Fruit fly (Drosophila melanogaster) whole organism, embryonic: ENCODE measurements around the gene Sidpn.
A peak's percentile ranks its signal among the peaks of the same experiment; 100 is the strongest.

Experiments used
- CG10147 ChIP-seq: fragments of 200-800 bp; sonication (Bioruptor generic); optimal IDR thresholded peaks from 2 replicates; lab custom pipeline; 2019; ENCODE audit warnings: missing biosample characterization, mild to moderate bottlenecking, missing genetic modification characterization, moderate library complexity
- CG10267 ChIP-seq: fragments of 200-800 bp; sonication (Bioruptor generic); optimal IDR thresholded peaks from 2 replicates; lab custom pipeline; 2018; ENCODE audit warnings: missing biosample characterization, mild to moderate bottlenecking, missing genetic modification characterization, moderate library complexity
- CG10366 ChIP-seq: fragments of 200-800 bp; sonication (Bioruptor generic); IDR thresholded peaks from 2 replicates; pipeline ENCODE4 v1.3.6; 2022; ENCODE audit warnings: missing biosample characterization, missing genetic modification characterization
- CG14860 ChIP-seq: fragments of 200-800 bp; sonication (Bioruptor generic); IDR thresholded peaks from 3 replicates; pipeline ENCODE4 v1.3.6; 2022; ENCODE audit warnings: missing biosample characterization, missing genetic modification characterization; ENCODE audit not compliant: partially characterized antibody
- CG1603 ChIP-seq: fragments of 200-800 bp; sonication (Bioruptor generic); optimal IDR thresholded peaks from 2 replicates; lab custom pipeline; 2019; ENCODE audit warnings: missing biosample characterization, mild to moderate bottlenecking, missing genetic modification characterization, moderate library complexity
- CG17385 ChIP-seq: fragments of 200-800 bp; sonication (Bioruptor generic); optimal IDR thresholded peaks from 3 replicates; lab custom pipeline; 2018; ENCODE audit warnings: missing biosample characterization, mild to moderate bottlenecking, missing genetic modification characterization
- CG17829 ChIP-seq: fragments of 200-800 bp; optimal IDR thresholded peaks from 2 replicates; lab custom pipeline; 2019; ENCODE audit warnings: missing biosample characterization, mild to moderate bottlenecking, missing genetic modification characterization, moderate library complexity
- CG18262 ChIP-seq: fragments of 200-800 bp; optimal IDR thresholded peaks from 3 replicates; lab custom pipeline; 2019; ENCODE audit warnings: missing biosample characterization, mild to moderate bottlenecking, missing genetic modification characterization, moderate library complexity
- CG7963 ChIP-seq: fragments of 200-800 bp; sonication (Bioruptor generic); IDR thresholded peaks from 3 replicates; pipeline ENCODE4 v1.3.6; 2022; ENCODE audit warnings: missing biosample characterization, missing genetic modification characterization; ENCODE audit not compliant: partially characterized antibody
- CG9932 ChIP-seq: fragments of 200-800 bp; sonication (Bioruptor generic); IDR thresholded peaks from 2 replicates; pipeline ENCODE4 v1.3.6; 2022; ENCODE audit warnings: missing biosample characterization, missing genetic modification characterization
- Deaf1 ChIP-seq: fragments of 200-800 bp; optimal IDR thresholded peaks from 3 replicates; lab custom pipeline; 2019; ENCODE audit warnings: missing biosample characterization, mild to moderate bottlenecking, missing genetic modification characterization, moderate library complexity
- Lhr ChIP-seq: fragments of 200-800 bp; sonication (Bioruptor generic); optimal IDR thresholded peaks from 3 replicates; lab custom pipeline; 2017; ENCODE audit warnings: mild to moderate bottlenecking, missing biosample characterization, missing genetic modification reagents, missing genetic modification characterization
- MBD-R2 ChIP-seq: fragments of 200-800 bp; sonication (Bioruptor generic); IDR thresholded peaks from 2 replicates; pipeline ENCODE4 v1.3.6; 2022; ENCODE audit warnings: missing biosample characterization, missing genetic modification characterization
- Opbp ChIP-seq: fragments of 200-800 bp; sonication (Bioruptor generic); IDR thresholded peaks from 3 replicates; pipeline ENCODE4 v1.3.6; 2022; ENCODE audit warnings: missing biosample characterization, missing genetic modification characterization; ENCODE audit not compliant: partially characterized antibody
- Scr ChIP-seq: fragments of 200-800 bp; sonication (Bioruptor generic); IDR thresholded peaks from 2 replicates; pipeline ENCODE4 v1.3.6; 2022; ENCODE audit warnings: missing biosample characterization, missing genetic modification characterization; ENCODE audit not compliant: partially characterized antibody
- Sin3A ChIP-seq: fragments of >200 bp; optimal IDR thresholded peaks from 2 replicates; lab custom pipeline; 2018
- Trl ChIP-seq, 3 experiments: fragments of >200 bp in 2 of 3; fragments of 200-800 bp in 1 of 3; sonication (Bioruptor generic) in 1 of 3; optimal IDR thresholded peaks; 2 replicates in 1 of 3; 3 replicates in 2 of 3; lab custom pipeline; 2016 to 2017; ENCODE audit warnings: missing biosample characterization in 1 of 3, missing genetic modification characterization in 1 of 3
- amos ChIP-seq: fragments of 200-800 bp; sonication (Bioruptor generic); IDR thresholded peaks from 2 replicates; pipeline ENCODE4 v1.3.6; 2022; ENCODE audit warnings: missing biosample characterization, missing genetic modification characterization; ENCODE audit not compliant: partially characterized antibody
- bbx ChIP-seq: fragments of 200-800 bp; sonication (Bioruptor generic); IDR thresholded peaks from 2 replicates; pipeline ENCODE4 v1.3.6; 2022; ENCODE audit warnings: missing biosample characterization, missing genetic modification characterization; ENCODE audit not compliant: partially characterized antibody
- cg ChIP-seq: fragments of 200-800 bp; sonication (Bioruptor generic); optimal IDR thresholded peaks from 3 replicates; lab custom pipeline; 2019; ENCODE audit warnings: missing biosample characterization, mild to moderate bottlenecking, missing genetic modification characterization, moderate library complexity
- ci ChIP-seq: fragments of 200-800 bp; sonication (Bioruptor generic); IDR thresholded peaks from 3 replicates; pipeline ENCODE4 v1.3.6; 2022; ENCODE audit warnings: missing biosample characterization, missing genetic modification characterization
- croc ChIP-seq: fragments of 200-800 bp; sonication (Bioruptor generic); conservative IDR thresholded peaks from 3 replicates; pipeline ENCODE4 v1.3.6; 2022; ENCODE audit warnings: missing biosample characterization, missing genetic modification characterization
- ewg ChIP-seq: fragments of 200-800 bp; sonication (Bioruptor generic); optimal IDR thresholded peaks from 3 replicates; lab custom pipeline; 2017; ENCODE audit warnings: mild to moderate bottlenecking, missing biosample characterization, missing genetic modification reagents, missing genetic modification characterization
- gcm ChIP-seq: fragments of 200-800 bp; sonication (Bioruptor generic); optimal IDR thresholded peaks from 2 replicates; lab custom pipeline; 2019; ENCODE audit warnings: missing biosample characterization, mild to moderate bottlenecking, missing genetic modification characterization, moderate library complexity
- gro ChIP-seq: fragments of 200-800 bp; sonication (Bioruptor generic); optimal IDR thresholded peaks from 2 replicates; lab custom pipeline; 2016; ENCODE audit warnings: missing biosample characterization, missing genetic modification characterization
- hbn ChIP-seq: fragments of 200-800 bp; sonication (Bioruptor generic); IDR thresholded peaks from 2 replicates; pipeline ENCODE4 v1.3.6; 2022; ENCODE audit warnings: missing biosample characterization, missing genetic modification characterization; ENCODE audit not compliant: partially characterized antibody
- inv ChIP-seq: fragments of 200-800 bp; sonication (Bioruptor generic); IDR thresholded peaks from 2 replicates; pipeline ENCODE4 v1.3.6; 2022; ENCODE audit warnings: missing biosample characterization, missing genetic modification characterization; ENCODE audit not compliant: partially characterized antibody
- nmo ChIP-seq: fragments of 200-800 bp; sonication (Bioruptor generic); optimal IDR thresholded peaks from 2 replicates; lab custom pipeline; 2018; ENCODE audit warnings: missing biosample characterization, mild to moderate bottlenecking, missing genetic modification characterization, moderate library complexity
- onecut ChIP-seq: fragments of 200-800 bp; sonication (Bioruptor generic); IDR thresholded peaks from 2 replicates; pipeline ENCODE4 v1.3.6; 2022; ENCODE audit warnings: missing biosample characterization, missing genetic modification characterization
- scrt ChIP-seq: fragments of 200-800 bp; sonication (Bioruptor generic); optimal IDR thresholded peaks from 2 replicates; lab custom pipeline; 2018; ENCODE audit warnings: missing biosample characterization, mild to moderate bottlenecking, missing genetic modification characterization, moderate library complexity
- sima ChIP-seq: fragments of 200-800 bp; sonication (Bioruptor generic); optimal IDR thresholded peaks from 2 replicates; lab custom pipeline; 2016; ENCODE audit warnings: missing biosample characterization, missing genetic modification characterization
- trem ChIP-seq: fragments of 200-800 bp; optimal IDR thresholded peaks from 3 replicates; lab custom pipeline; 2019; ENCODE audit warnings: missing biosample characterization, mild to moderate bottlenecking, missing genetic modification characterization, moderate library complexity
- twi ChIP-seq: fragments of 200-800 bp; optimal IDR thresholded peaks from 2 replicates; lab custom pipeline; 2019; ENCODE audit warnings: missing biosample characterization, mild to moderate bottlenecking, missing genetic modification characterization, moderate library complexity
- unc-4 ChIP-seq: fragments of 200-800 bp; sonication (Bioruptor generic); IDR thresholded peaks from 2 replicates; pipeline ENCODE4 v1.3.6; 2022; ENCODE audit warnings: missing biosample characterization, missing genetic modification characterization; ENCODE audit not compliant: partially characterized antibody
- vnd ChIP-seq: fragments of 200-800 bp; sonication (Bioruptor generic); IDR thresholded peaks from 3 replicates; pipeline ENCODE4 v1.3.6; 2022; ENCODE audit warnings: missing biosample characterization, missing genetic modification characterization; ENCODE audit not compliant: partially characterized antibody

Gene Sidpn

DNA sequence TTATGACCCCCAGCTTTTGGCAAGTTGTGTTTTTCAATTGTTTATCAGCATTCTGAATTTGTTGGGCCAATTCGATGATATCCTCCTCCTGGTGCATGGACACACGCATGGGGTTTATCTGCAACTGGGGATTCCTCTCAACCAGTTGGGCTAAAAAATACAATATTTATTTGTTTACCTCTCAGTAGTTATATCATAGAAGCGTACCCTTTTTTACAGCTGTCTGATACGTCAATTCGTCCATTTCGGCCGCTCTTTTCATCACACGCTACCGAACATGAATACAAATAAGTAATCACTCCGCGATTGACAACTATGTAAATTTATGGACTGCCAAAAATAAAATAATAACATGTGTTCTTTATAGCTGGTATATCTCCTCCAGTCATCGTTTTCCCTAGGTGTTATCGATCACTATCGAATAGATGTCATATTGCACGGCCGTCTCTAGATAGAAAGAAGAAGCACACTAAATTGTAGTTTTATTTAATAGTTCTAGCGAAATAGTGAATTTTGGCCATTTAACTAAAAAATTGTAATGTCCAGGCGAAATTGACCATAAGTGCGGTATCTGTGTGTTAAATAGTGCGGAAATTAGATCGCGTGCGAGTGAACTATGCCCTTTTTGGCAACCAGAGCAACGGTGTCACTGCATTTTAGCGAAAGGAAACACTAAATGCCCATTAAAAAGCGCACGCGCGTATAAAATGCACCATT lies 6.9 kb downstream of the Sidpn start, which contains the start of the genes mib2 and CG31800 (continued):
- TF ChIP-seq Lhr (GFP tag; lab: Kevin White, UChicago) (no peak), amos (GFP tag; lab: Robert Waterston, UW) (peak; percentile 88), onecut (GFP tag; lab: Robert Waterston, UW) (no peak), scrt (GFP tag; lab: Kevin White, UChicago) (peak; percentile 17), ci (no peak), ewg (GFP tag; lab: Kevin White, UChicago) (peak; percentile 73), CG1603 (tag; lab: Kevin White, UChicago) (peak; percentile 50), Sin3A (lab: Kevin White, UChicago) (peak; percentile 12), trem (tag; lab: Kevin White, UChicago) (peak; percentile 58), CG10267 (tag; lab: Kevin White, UChicago) (peak; percentile 16), Trl (optimal IDR thresholded peaks at IDR 0.05; lab: Kevin White, UChicago) (no peak), Trl (GFP tag; optimal IDR thresholded peaks at IDR 0.05; lab: Kevin White, UChicago) (no peak), twi (tag; lab: Kevin White, UChicago) (peak; percentile 77), inv (GFP tag; lab: Robert Waterston, UW) (peak; percentile 75), CG9932 (peak; percentile 47; the same call in 1 of the 2 replicates), gro (GFP tag; lab: Kevin White, UChicago) (peak; percentile 20), CG10366 (GFP tag; lab: Robert Waterston, UW) (no peak), hbn (GFP tag; lab: Robert Waterston, UW) (peak; percentile 55), CG18262 (no peak), vnd (GFP tag; lab: Robert Waterston, UW) (peak; percentile 77), CG17385 (peak; percentile 95), CG17829 (tag; lab: Kevin White, UChicago) (peak; percentile 35), nmo (peak; percentile 20), unc-4 (GFP tag; lab: Robert Waterston, UW) (peak; percentile 79), CG10147 (GFP tag; lab: Kevin White, UChicago) (peak; percentile 32), MBD-R2 (GFP tag; lab: Robert Waterston, UW) (peak; percentile 65), CG14860 (GFP tag; lab: Robert Waterston, UW) (peak; percentile 76), Scr (GFP tag; lab: Robert Waterston, UW) (peak; percentile 85), bbx (GFP tag; lab: Robert Waterston, UW) (peak; percentile 91), CG7963 (GFP tag; lab: Robert Waterston, UW) (peak; percentile 86), Opbp (peak; percentile 86; the same call in 2 of the 3 replicates)

DNA sequence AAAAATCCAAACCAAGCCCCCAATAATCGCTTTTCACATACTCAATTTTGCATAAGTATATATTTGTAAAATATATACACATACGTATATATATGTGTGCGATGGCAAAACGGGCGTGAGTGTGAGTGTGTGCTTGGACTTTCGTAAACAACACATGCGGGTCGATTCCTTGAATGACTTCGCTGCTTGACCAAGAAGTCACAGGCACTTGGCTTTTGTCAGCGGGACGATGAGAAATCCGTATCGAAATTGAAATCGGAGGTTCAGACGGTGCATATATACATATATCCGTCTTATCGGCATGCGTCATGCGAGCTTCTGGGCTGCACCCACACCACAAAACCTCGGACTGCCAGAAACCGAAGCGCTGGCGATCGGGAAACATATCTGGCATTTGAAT lies 7.5 kb downstream of the Sidpn start:
- no peak for TF ChIP-seq croc (GFP tag; lab: Robert Waterston, UW)
- peak; percentile 72 for TF ChIP-seq cg (GFP tag; lab: Kevin White, UChicago)
- TF ChIP-seq sima (GFP tag; lab: Kevin White, UChicago), result no peak
- TF ChIP-seq gcm (GFP tag; lab: Kevin White, UChicago), result peak; percentile 66
- TF ChIP-seq Deaf1, result peak; percentile 42
